Worm (Caenorhabditis elegans) whole organism, L4 larva: Measurements from ENCODE around the gene Y66D12A.6.
A peak's percentile ranks its signal among the peaks of the same experiment; 100 is the strongest.

Experiments
- F26F4.8 ChIP-seq: fragments of 200-800 bp; sonication (Bioruptor generic); conservative IDR thresholded peaks from 2 replicates; pipeline ENCODE4 v1.3.6; 2022; ENCODE audit warnings: missing genetic modification characterization, missing compliant biosample characterization
- F37D6.2 ChIP-seq: sonication (generic microtip); optimal IDR thresholded peaks from 2 replicates; lab custom pipeline; 2016; ENCODE audit warnings: mild to moderate bottlenecking, missing genetic modification characterization, missing compliant biosample characterization
- F49E8.2 ChIP-seq: sonication (generic microtip); optimal IDR thresholded peaks from 2 replicates; lab custom pipeline; 2016; ENCODE audit warnings: missing compliant biosample characterization, mild to moderate bottlenecking, missing genetic modification characterization, borderline replicate concordance
- T20F7.1 ChIP-seq: fragments of 200-800 bp; sonication (Bioruptor generic); optimal IDR thresholded peaks from 2 replicates; lab custom pipeline; 2018; ENCODE audit warnings: mild to moderate bottlenecking, missing genetic modification characterization, missing compliant biosample characterization
- T26A8.4 ChIP-seq: fragments of 200-800 bp; sonication (Bioruptor generic); IDR thresholded peaks from 2 replicates; pipeline ENCODE4 v1.3.6; 2022; ENCODE audit warnings: missing genetic modification characterization, missing compliant biosample characterization
- Y5F2A.4 ChIP-seq: fragments of 200-800 bp; sonication (Bioruptor generic); optimal IDR thresholded peaks from 2 replicates; lab custom pipeline; 2018; ENCODE audit warnings: mild to moderate bottlenecking, missing genetic modification characterization, missing compliant biosample characterization
- aha-1 ChIP-seq: fragments of 150-350 bp; peaks from one replicate; lab custom pipeline; 2014; ENCODE audit warnings: missing biosample characterization, missing genetic modification characterization
- aly-2 ChIP-seq: sonication (generic microtip); optimal IDR thresholded peaks from 2 replicates; lab custom pipeline; 2018; ENCODE audit warnings: missing biosample characterization, missing genetic modification characterization
- ama-1 ChIP-seq: fragments of 150-350 bp; optimal IDR thresholded peaks from 2 replicates; lab custom pipeline; 2014; ENCODE audit warnings: inconsistent platforms, mixed read lengths
- ceh-28 ChIP-seq: fragments of 150-350 bp; optimal IDR thresholded peaks from 2 replicates; lab custom pipeline; 2014; ENCODE audit warnings: missing biosample characterization, missing genetic modification reagents, missing genetic modification characterization
- ceh-82 ChIP-seq: sonication (generic microtip); optimal IDR thresholded peaks from 2 replicates; lab custom pipeline; 2017; ENCODE audit warnings: missing biosample characterization, missing genetic modification characterization
- ctbp-1 ChIP-seq: fragments of 200-800 bp; sonication (Bioruptor generic); IDR thresholded peaks from 2 replicates; pipeline ENCODE4 v1.3.6; 2022; ENCODE audit warnings: missing genetic modification reagents, missing genetic modification characterization, missing compliant biosample characterization
- daf-12 ChIP-seq: fragments of 150-350 bp; optimal IDR thresholded peaks from 2 replicates; lab custom pipeline; 2014; ENCODE audit warnings: missing biosample characterization, missing genetic modification reagents, missing genetic modification characterization
- daf-16 ChIP-seq, 3 experiments: sonication (generic microtip); optimal IDR thresholded peaks; 2 replicates each; lab custom pipeline; 2016 to 2017; ENCODE audit warnings: missing genetic modification characterization in 3 of 3, missing genetic modification reagents in 3 of 3, mild to moderate bottlenecking in 2 of 3, missing compliant biosample characterization in 2 of 3, missing biosample characterization in 1 of 3, moderate library complexity in 1 of 3
- daf-19 ChIP-seq: fragments of 200-800 bp; sonication (Bioruptor generic); conservative IDR thresholded peaks from 2 replicates; pipeline ENCODE4 v1.3.6; 2022; ENCODE audit warnings: missing genetic modification characterization, missing compliant biosample characterization
- dmd-8 ChIP-seq: fragments of 200-800 bp; sonication (Bioruptor generic); IDR thresholded peaks from 2 replicates; pipeline ENCODE4 v1.3.6; 2022; ENCODE audit warnings: missing genetic modification characterization, missing compliant biosample characterization
- dpl-1 ChIP-seq: fragments of 150-350 bp; optimal IDR thresholded peaks from 2 replicates; lab custom pipeline; 2014; ENCODE audit warnings: missing biosample characterization, missing genetic modification reagents, missing genetic modification characterization
- dve-1 ChIP-seq: sonication (generic microtip); optimal IDR thresholded peaks from 2 replicates; lab custom pipeline; 2017; ENCODE audit warnings: antibody characterized with exemption, mild to moderate bottlenecking, missing genetic modification characterization, missing compliant biosample characterization; ENCODE audit not compliant: insufficient read depth
- egl-27 ChIP-seq: sonication (generic microtip); optimal IDR thresholded peaks from 3 replicates; lab custom pipeline; 2017; ENCODE audit warnings: missing biosample characterization, missing genetic modification reagents, missing genetic modification characterization
- egl-43 ChIP-seq: fragments of 200-800 bp; sonication (Bioruptor generic); IDR thresholded peaks from 2 replicates; pipeline ENCODE4 v1.3.6; 2022; ENCODE audit warnings: missing genetic modification reagents, missing genetic modification characterization, missing compliant biosample characterization
- fkh-10 ChIP-seq: fragments of 150-350 bp; optimal IDR thresholded peaks from 2 replicates; lab custom pipeline; 2014; ENCODE audit warnings: missing biosample characterization, missing genetic modification reagents, missing genetic modification characterization
- fos-1 ChIP-seq: fragments of 150-350 bp; optimal IDR thresholded peaks from 2 replicates; lab custom pipeline; 2014; ENCODE audit warnings: missing biosample characterization, missing genetic modification characterization
- hif-1 ChIP-seq, 2 experiments: sonication (generic microtip); optimal IDR thresholded peaks; 2 replicates each; lab custom pipeline; 2016 to 2017; ENCODE audit warnings: missing compliant biosample characterization in 2 of 2, missing genetic modification characterization in 2 of 2, missing genetic modification reagents in 2 of 2, missing genotype in 2 of 2, mild to moderate bottlenecking in 1 of 2
- hmg-1.1 ChIP-seq: fragments of 200-800 bp; sonication (Bioruptor generic); IDR thresholded peaks from 2 replicates; pipeline ENCODE4 v1.3.6; 2022; ENCODE audit warnings: missing genetic modification reagents, missing genetic modification characterization, missing compliant biosample characterization
- lim-7 ChIP-seq: fragments of 200-800 bp; sonication (Bioruptor generic); IDR thresholded peaks from 2 replicates; pipeline ENCODE4 v1.3.6; 2022; ENCODE audit warnings: missing genetic modification characterization, missing compliant biosample characterization
- madf-5 ChIP-seq, 2 experiments: fragments of 200-800 bp; sonication (Bioruptor generic); IDR thresholded peaks; 2 replicates each; pipeline ENCODE4 v1.3.6; 2022; ENCODE audit warnings: missing compliant biosample characterization in 2 of 2, missing genetic modification characterization in 2 of 2
- mdt-29 ChIP-seq: fragments of 200-800 bp; sonication (Bioruptor generic); IDR thresholded peaks from 2 replicates; pipeline ENCODE4 v1.3.6; 2022; ENCODE audit warnings: missing genetic modification reagents, missing genetic modification characterization, missing compliant biosample characterization
- mxl-2 ChIP-seq: fragments of 200-800 bp; sonication (Bioruptor generic); conservative IDR thresholded peaks from 2 replicates; pipeline ENCODE4 v1.3.6; 2022; ENCODE audit warnings: missing genetic modification reagents, missing genetic modification characterization, missing compliant biosample characterization
- mxl-3 ChIP-seq: fragments of 200-800 bp; sonication (Bioruptor generic); optimal IDR thresholded peaks from 2 replicates; lab custom pipeline; 2018; ENCODE audit warnings: mild to moderate bottlenecking, missing genetic modification characterization, missing compliant biosample characterization
- nhr-25 ChIP-seq: sonication (generic microtip); optimal IDR thresholded peaks from 2 replicates; lab custom pipeline; 2017; ENCODE audit warnings: missing genetic modification characterization, mild to moderate bottlenecking, missing compliant biosample characterization, antibody characterized with exemption, moderate library complexity, borderline replicate concordance; ENCODE audit not compliant: insufficient read depth
- pha-4 ChIP-seq, 2 experiments: fragments of 150-350 bp in 1 of 2; fragments of 200-800 bp in 1 of 2; sonication (Bioruptor generic) in 1 of 2; IDR thresholded peaks in 1 of 2; optimal IDR thresholded peaks in 1 of 2; 2 replicates each; pipeline versions ENCODE4 v1.3.6 to Lab custom; 2014 to 2022; ENCODE audit warnings: missing genetic modification characterization in 2 of 2, missing genetic modification reagents in 2 of 2, missing biosample characterization in 1 of 2, missing compliant biosample characterization in 1 of 2
- php-3 ChIP-seq: fragments of 200-800 bp; sonication (Bioruptor generic); IDR thresholded peaks from 2 replicates; pipeline ENCODE4 v1.3.6; 2022; ENCODE audit warnings: missing genetic modification reagents, missing genetic modification characterization, missing compliant biosample characterization
- sdz-12 ChIP-seq: fragments of 200-800 bp; sonication (Bioruptor generic); optimal IDR thresholded peaks from 2 replicates; lab custom pipeline; 2018; ENCODE audit warnings: mild to moderate bottlenecking, missing genetic modification characterization, missing compliant biosample characterization
- set-16 ChIP-seq: fragments of 200-800 bp; sonication (Bioruptor generic); IDR thresholded peaks from 2 replicates; pipeline ENCODE4 v1.3.6; 2022; ENCODE audit warnings: missing genetic modification reagents, missing genetic modification characterization, missing compliant biosample characterization
- snpc-4 ChIP-seq: fragments of 150-350 bp; optimal IDR thresholded peaks from 2 replicates; lab custom pipeline; 2014; ENCODE audit warnings: missing biosample characterization, missing genetic modification characterization
- spr-3 ChIP-seq: fragments of 200-800 bp; sonication (Bioruptor generic); optimal IDR thresholded peaks from 2 replicates; lab custom pipeline; 2018; ENCODE audit warnings: mild to moderate bottlenecking, missing genetic modification characterization, missing compliant biosample characterization
- unc-39 ChIP-seq: sonication (generic microtip); optimal IDR thresholded peaks from 2 replicates; lab custom pipeline; 2017; ENCODE audit warnings: missing biosample characterization, missing genetic modification characterization
- vab-7 ChIP-seq: fragments of 200-800 bp; sonication (Bioruptor generic); IDR thresholded peaks from 2 replicates; pipeline ENCODE4 v1.3.6; 2022; ENCODE audit warnings: missing genetic modification reagents, missing genetic modification characterization, missing compliant biosample characterization
- zip-11 ChIP-seq: fragments of 200-800 bp; sonication (Bioruptor generic); IDR thresholded peaks from 2 replicates; pipeline ENCODE4 v1.3.6; 2022; ENCODE audit warnings: missing genetic modification characterization, missing compliant biosample characterization
- zip-2 ChIP-seq: fragments of 150-350 bp; optimal IDR thresholded peaks from 2 replicates; lab custom pipeline; 2014; ENCODE audit warnings: missing biosample characterization, missing genetic modification characterization

Y66D12A.6 gene

DNA sequence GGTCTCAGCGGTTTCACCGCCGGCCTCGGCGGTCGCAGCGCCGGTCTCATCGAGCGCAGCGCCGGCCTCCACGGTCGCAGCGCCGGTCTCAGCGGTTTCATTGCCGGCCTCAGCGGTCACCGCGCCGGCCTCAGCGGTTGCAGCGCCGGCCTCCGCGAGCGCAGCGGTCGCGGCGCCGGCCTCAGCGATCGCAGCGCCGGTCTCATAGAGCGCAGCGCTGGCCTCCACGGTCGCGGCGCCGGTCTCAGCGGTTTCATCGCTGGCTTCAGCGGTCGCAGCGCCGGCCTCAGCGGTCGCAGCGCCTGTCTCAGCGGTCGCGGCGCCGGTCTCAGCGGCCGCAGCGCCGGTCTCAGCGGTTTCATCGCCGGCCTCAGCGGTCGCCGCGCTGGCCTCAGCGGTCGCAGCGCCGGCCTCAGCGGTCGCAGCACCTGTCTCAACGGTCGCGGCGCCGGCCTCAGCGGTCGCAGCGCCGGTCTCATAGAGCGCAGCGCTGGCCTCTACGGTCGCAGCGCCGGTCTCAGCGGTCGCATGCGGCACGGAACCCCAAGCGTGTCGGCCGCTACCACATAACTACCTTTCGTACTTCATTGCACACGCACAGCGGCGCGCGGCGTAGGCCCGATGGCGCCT lies 30.5 kb upstream of the Y66D12A.6 start:
- no peak for TF ChIP-seq hmg-1.1 (GFP tag; lab: Robert Waterston, UW)
- peak; percentile 99 for TF ChIP-seq set-16 (GFP tag; lab: Robert Waterston, UW)
- TF ChIP-seq ctbp-1 (GFP tag; lab: Robert Waterston, UW), result no peak
- no peak for TF ChIP-seq madf-5 (GFP tag; IDR thresholded peaks at IDR 0.05; lab: Robert Waterston, UW)
- TF ChIP-seq hif-1 (tag; optimal IDR thresholded peaks at IDR 0.05; lab: Kevin White, UChicago), result no peak
- no peak for TF ChIP-seq daf-12 (tag; lab: Kevin White, UChicago)
- TF ChIP-seq aha-1 (tag; lab: Kevin White, UChicago), result peak; percentile 62
- no peak for TF ChIP-seq T26A8.4 (GFP tag; lab: Robert Waterston, UW)
- no peak for TF ChIP-seq ceh-28 (tag; lab: Kevin White, UChicago)
- peak; percentile 98; the same call in 1 of the 2 replicates for TF ChIP-seq pha-4 (GFP tag; IDR thresholded peaks at IDR 0.05; lab: Robert Waterston, UW)
- TF ChIP-seq pha-4 (tag; optimal IDR thresholded peaks at IDR 0.05; lab: Kevin White, UChicago), result no peak
- TF ChIP-seq ceh-82, result no peak
- TF ChIP-seq fkh-10 (GFP tag; lab: Kevin White, UChicago), result no peak
- no peak for TF ChIP-seq nhr-25 (tag; lab: Kevin White, UChicago)
- no peak for TF ChIP-seq F26F4.8 (GFP tag; lab: Robert Waterston, UW)
- no peak for TF ChIP-seq daf-19 (GFP tag; lab: Robert Waterston, UW)
- TF ChIP-seq zip-2 (tag; lab: Kevin White, UChicago), result no peak
- TF ChIP-seq F37D6.2 (tag; lab: Kevin White, UChicago), result no peak
- no peak for TF ChIP-seq Y5F2A.4 (GFP tag; lab: Kevin White, UChicago)
- TF ChIP-seq T20F7.1 (GFP tag; lab: Kevin White, UChicago), result no peak
- no peak for TF ChIP-seq dve-1 (tag; lab: Kevin White, UChicago)
- TF ChIP-seq unc-39 (tag; lab: Kevin White, UChicago), result no peak
- TF ChIP-seq spr-3 (GFP tag; lab: Kevin White, UChicago), result no peak
- TF ChIP-seq mxl-3 (GFP tag; lab: Kevin White, UChicago), result no peak
- 0 out of 2 replicates have a peak, but pooled peaks have one; percentile 39 for TF ChIP-seq dmd-8 (GFP tag; lab: Robert Waterston, UW)
- TF ChIP-seq zip-11 (GFP tag; lab: Robert Waterston, UW), result no peak
- no peak for TF ChIP-seq mdt-29 (GFP tag; lab: Robert Waterston, UW)
- TF ChIP-seq php-3, result 0 out of 2 replicates have a peak, but pooled peaks have one; percentile 23
- no peak for TF ChIP-seq F49E8.2 (tag; lab: Kevin White, UChicago)
- no peak for TF ChIP-seq aly-2
- no peak for TF ChIP-seq mxl-2 (GFP tag; lab: Robert Waterston, UW)
- no peak for TF ChIP-seq fos-1 (tag; lab: Kevin White, UChicago)
- TF ChIP-seq vab-7 (GFP tag; lab: Robert Waterston, UW), result no peak
- no peak for TF ChIP-seq daf-16 (GFP tag; optimal IDR thresholded peaks at IDR 0.05; lab: Kevin White, UChicago)
- TF ChIP-seq daf-16 (tag; optimal IDR thresholded peaks at IDR 0.05; lab: Kevin White, UChicago), result no peak
- TF ChIP-seq lim-7 (GFP tag; lab: Robert Waterston, UW), result 0 out of 2 replicates have a peak, but pooled peaks have one; percentile 3
- no peak for TF ChIP-seq sdz-12 (GFP tag; lab: Kevin White, UChicago)
- no peak for TF ChIP-seq egl-43 (GFP tag; lab: Robert Waterston, UW)
- TF ChIP-seq egl-27 (tag; lab: Kevin White, UChicago), result no peak

DNA sequence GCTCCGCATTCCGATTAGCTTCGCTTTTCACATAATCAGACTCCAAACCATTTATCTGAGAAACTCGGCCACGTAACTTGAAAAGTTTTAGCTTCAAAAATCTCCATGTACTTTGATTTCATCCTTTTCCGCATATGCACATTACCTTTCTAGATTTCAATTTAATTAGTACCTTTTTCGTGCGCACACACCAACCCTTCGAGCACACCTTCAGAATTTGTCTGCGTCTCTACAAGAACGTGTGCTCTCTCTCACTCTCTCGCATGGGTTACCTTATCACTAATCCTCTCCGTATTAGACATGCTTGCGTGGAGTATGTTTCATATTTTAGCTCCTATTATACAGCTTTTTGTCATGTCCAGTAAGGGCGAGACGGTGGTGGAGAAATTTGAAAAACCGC lies 28.4 kb upstream of the Y66D12A.6 start, which contains the start of gene Y66D12A.30:
TSS of gene Y66D12A.30 (plus strand) at position 301 of the 400 bp plus-strand sequence.
- no peak for TF ChIP-seq dpl-1
- TF ChIP-seq hif-1 (tag; optimal IDR thresholded peaks at IDR 0.05; lab: Kevin White, UChicago), result no peak
- no peak for TF ChIP-seq ama-1 (lab: Kevin White, UChicago)
- TF ChIP-seq snpc-4 (tag; lab: Kevin White, UChicago), result no peak
